Worm (Caenorhabditis elegans) whole organism, midembryonic: Measurements from ENCODE around the gene C09E8.6.

ENCODE experiments used
- T22C8.4 ChIP-seq: fragments of 200-800 bp; sonication (Bioruptor generic); IDR thresholded peaks from 2 replicates; pipeline ENCODE4 v1.3.6; 2022; ENCODE audit warnings: missing genetic modification characterization, missing compliant biosample characterization
- cog-1 ChIP-seq: sonication (generic microtip); optimal IDR thresholded peaks from 2 replicates; lab custom pipeline; 2016; ENCODE audit warnings: missing genetic modification characterization, missing compliant biosample characterization
- flt-1 ChIP-seq: fragments of 200-800 bp; sonication (Bioruptor generic); IDR thresholded peaks from 2 replicates; pipeline ENCODE4 v1.3.6; 2022; ENCODE audit warnings: missing genetic modification characterization, missing compliant biosample characterization
- klf-2 ChIP-seq: fragments of 200-800 bp; sonication (Bioruptor generic); conservative IDR thresholded peaks from 2 replicates; pipeline ENCODE4 v1.3.6; 2022; ENCODE audit warnings: missing genetic modification reagents, missing genetic modification characterization, missing compliant biosample characterization
- med-1 ChIP-seq: sonication (generic microtip); optimal IDR thresholded peaks from 2 replicates; lab custom pipeline; 2017; ENCODE audit warnings: missing genetic modification characterization, mild to moderate bottlenecking, missing compliant biosample characterization, antibody characterized with exemption, missing genetic modification reagents; ENCODE audit not compliant: insufficient read depth
- ref-1 ChIP-seq: fragments of 200-800 bp; sonication (Bioruptor generic); conservative IDR thresholded peaks from 2 replicates; pipeline ENCODE4 v1.3.6; 2022; ENCODE audit warnings: missing genetic modification reagents, missing genetic modification characterization, missing compliant biosample characterization
- tab-1 ChIP-seq: fragments of 200-800 bp; sonication (Bioruptor generic); IDR thresholded peaks from 2 replicates; pipeline ENCODE4 v1.3.6; 2022; ENCODE audit warnings: missing genetic modification characterization, missing compliant biosample characterization
- ztf-23 ChIP-seq: fragments of 200-800 bp; sonication (Bioruptor generic); IDR thresholded peaks from 2 replicates; pipeline ENCODE4 v1.3.6; 2022; ENCODE audit warnings: missing genetic modification reagents, missing genetic modification characterization, missing compliant biosample characterization
- ztf-29 ChIP-seq: fragments of 200-800 bp; sonication (Bioruptor generic); IDR thresholded peaks from 2 replicates; pipeline ENCODE4 v1.3.6; 2022; ENCODE audit warnings: missing genetic modification reagents, missing genetic modification characterization, missing compliant biosample characterization

Gene C09E8.6

DNA sequence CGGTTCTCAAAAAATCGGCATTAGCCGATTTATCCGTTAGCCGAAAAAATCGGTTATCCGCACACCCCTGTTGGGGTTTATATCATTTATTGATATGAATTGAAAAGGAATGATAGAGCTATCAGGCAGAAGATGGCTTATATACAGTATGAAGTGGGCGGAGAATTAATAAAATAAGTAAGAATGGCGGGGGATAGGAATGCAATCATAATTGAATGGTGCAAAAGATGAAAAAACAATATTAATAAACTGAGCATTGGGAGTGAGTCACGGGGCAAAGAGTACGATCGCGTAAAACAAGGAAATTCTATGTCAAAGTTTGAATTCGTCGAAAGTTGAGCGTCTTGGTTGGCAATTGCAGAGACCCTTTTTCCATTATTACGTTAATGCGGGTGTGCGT is 19.5 kb upstream of the C09E8.6 start, which contains the start of gene T27A1.2:
T27A1.2 (minus strand) TSS at position 101 of the 400 bp plus-strand sequence.
- TF ChIP-seq ztf-23 (GFP tag; lab: Robert Waterston, UW) (no peak), ztf-29 (no peak), ref-1 (GFP tag; lab: Robert Waterston, UW) (no peak), cog-1 (tag; lab: Kevin White, UChicago) (no peak), flt-1 (GFP tag; lab: Robert Waterston, UW) (no peak), klf-2 (no peak), T22C8.4 (GFP tag; lab: Robert Waterston, UW) (no peak), tab-1 (GFP tag; lab: Robert Waterston, UW) (no peak), med-1 (GFP tag; lab: Kevin White, UChicago) (no peak)

DNA sequence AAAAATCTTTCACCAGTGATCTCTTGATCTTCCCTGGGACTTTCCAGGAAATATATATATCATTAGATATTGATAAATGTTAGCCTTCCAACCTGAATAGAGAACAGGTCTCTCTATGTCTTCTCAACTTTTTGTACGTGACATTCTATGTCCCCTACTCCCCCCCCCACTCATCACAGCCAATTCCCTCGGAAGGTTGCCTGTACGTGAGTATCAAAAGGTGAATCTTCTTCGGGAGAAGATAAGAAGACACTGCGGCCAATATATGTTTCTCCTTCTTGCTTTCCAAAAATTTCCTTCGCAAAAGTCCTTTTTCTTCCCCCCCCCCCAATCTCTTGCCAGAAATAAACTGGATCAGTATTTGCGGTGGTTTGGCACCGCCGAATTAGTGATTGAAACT is 13.9 kb upstream of the C09E8.6 start:
- TF ChIP-seq flt-1 (GFP tag; lab: Robert Waterston, UW) (0 out of 2 replicates have a peak, but pooled peaks have one; percentile 14), cog-1 (tag; lab: Kevin White, UChicago) (no peak)

ce11 chrII:546405-546804 is 9.9 kb upstream of the C09E8.6 start, which contains the start of gene mlt-10:
mlt-10 (plus strand) TSS chrII:546705.
- no peak for TF ChIP-seq T22C8.4 (GFP tag; lab: Robert Waterston, UW)
- TF ChIP-seq tab-1 (GFP tag; lab: Robert Waterston, UW): no peak
- no peak for TF ChIP-seq ztf-23 (GFP tag; lab: Robert Waterston, UW)
- TF ChIP-seq ref-1 (GFP tag; lab: Robert Waterston, UW): no peak
- TF ChIP-seq flt-1 (GFP tag; lab: Robert Waterston, UW): no peak
- no peak for TF ChIP-seq med-1 (GFP tag; lab: Kevin White, UChicago)
- TF ChIP-seq ztf-29: no peak
- TF ChIP-seq klf-2: no peak
- no peak for TF ChIP-seq cog-1 (tag; lab: Kevin White, UChicago)

- TF ChIP-seq tab-1 (GFP tag; lab: Robert Waterston, UW) (no peak), ztf-29 (no peak), cog-1 (tag; lab: Kevin White, UChicago) (no peak), T22C8.4 (GFP tag; lab: Robert Waterston, UW) (no peak), med-1 (GFP tag; lab: Kevin White, UChicago) (no peak), flt-1 (GFP tag; lab: Robert Waterston, UW) (no peak), ztf-23 (GFP tag; lab: Robert Waterston, UW) (no peak)
Observed at ce11 chrII:549501-549900, 6.8 kb upstream of the C09E8.6 start.

DNA sequence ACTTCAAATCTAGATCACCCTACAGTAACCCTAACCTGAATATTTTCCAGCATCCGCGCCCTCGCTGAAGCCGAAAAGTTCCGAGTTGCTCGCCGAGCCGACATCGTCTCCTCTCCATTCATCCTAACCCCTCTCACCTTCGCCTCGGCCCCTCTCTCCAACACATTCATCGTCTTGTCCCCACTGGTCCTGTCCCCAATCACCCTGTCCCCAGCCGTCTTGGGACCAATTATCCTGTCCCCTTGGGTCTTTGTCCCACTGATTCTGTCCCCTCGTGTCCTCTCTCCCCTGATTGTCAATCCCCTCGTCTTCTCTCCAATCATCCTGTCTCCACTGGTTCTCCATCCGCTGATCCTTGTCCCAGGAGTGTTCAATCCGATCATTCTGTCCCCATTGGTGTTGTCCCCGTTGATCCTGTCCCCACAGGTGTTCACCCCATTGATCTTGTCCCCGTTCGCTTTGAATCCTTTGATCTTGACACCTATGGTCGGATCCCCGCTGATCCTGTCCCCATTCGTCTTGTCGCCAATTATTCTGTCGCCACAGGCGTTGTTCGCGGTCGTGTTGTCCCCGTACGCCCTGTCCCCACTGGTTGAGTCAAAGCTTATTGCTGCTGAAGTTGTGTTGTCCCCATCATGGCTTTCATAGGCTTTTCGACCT is 4.9 kb upstream of the C09E8.6 start, which contains the start of gene lips-7:
lips-7 (plus strand) TSS at position 610 of the 660 bp plus-strand sequence.
- no peak for TF ChIP-seq T22C8.4 (GFP tag; lab: Robert Waterston, UW)

- TF ChIP-seq ztf-23 (GFP tag; lab: Robert Waterston, UW): no peak
- TF ChIP-seq T22C8.4 (GFP tag; lab: Robert Waterston, UW): peak; percentile 52
Observed at ce11 chrII:555371-555770, 926 bp upstream of the C09E8.6 start.

ce11 chrII:568776-569175 is 12.5 kb downstream of the C09E8.6 start, which contains the start of gene W08F4.5:
W08F4.5 (minus strand) TSS chrII:568876.
- no peak for TF ChIP-seq tab-1 (GFP tag; lab: Robert Waterston, UW)
- TF ChIP-seq T22C8.4 (GFP tag; lab: Robert Waterston, UW): no peak
- no peak for TF ChIP-seq flt-1 (GFP tag; lab: Robert Waterston, UW)
- no peak for TF ChIP-seq cog-1 (tag; lab: Kevin White, UChicago)
- no peak for TF ChIP-seq ztf-23 (GFP tag; lab: Robert Waterston, UW)
- no peak for TF ChIP-seq ref-1 (GFP tag; lab: Robert Waterston, UW)
- TF ChIP-seq med-1 (GFP tag; lab: Kevin White, UChicago): no peak
- no peak for TF ChIP-seq ztf-29

ce11 chrII:572010-572409 is 15.7 kb downstream of the C09E8.6 start, which contains the start of gene mlt-8:
mlt-8 (minus strand) TSS chrII:572110.
- TF ChIP-seq T22C8.4 (GFP tag; lab: Robert Waterston, UW) (no peak), tab-1 (GFP tag; lab: Robert Waterston, UW) (no peak), ref-1 (GFP tag; lab: Robert Waterston, UW) (no peak), med-1 (GFP tag; lab: Kevin White, UChicago) (no peak), cog-1 (tag; lab: Kevin White, UChicago) (no peak), flt-1 (GFP tag; lab: Robert Waterston, UW) (no peak), ztf-23 (GFP tag; lab: Robert Waterston, UW) (no peak), klf-2 (no peak)

ce11 chrII:573580-573979 is 17.3 kb downstream of the C09E8.6 start:
- TF ChIP-seq ztf-29: peak; percentile 32; the same call in 1 of the 2 replicates

- TF ChIP-seq ref-1 (GFP tag; lab: Robert Waterston, UW) (no peak), ztf-23 (GFP tag; lab: Robert Waterston, UW) (no peak), T22C8.4 (GFP tag; lab: Robert Waterston, UW) (no peak), ztf-29 (no peak), tab-1 (GFP tag; lab: Robert Waterston, UW) (no peak), flt-1 (GFP tag; lab: Robert Waterston, UW) (no peak)
Observed at ce11 chrII:574064-574463, 17.8 kb downstream of the C09E8.6 start.
